Fruit fly (Drosophila melanogaster): Measurements from ENCODE around the gene aspr.
"Not testable (repeated sequence)": the region's sequence is repeated elsewhere in the genome, so short reads cannot be mapped to it uniquely, and the experiment has no call there.

aspr gene

DNA sequence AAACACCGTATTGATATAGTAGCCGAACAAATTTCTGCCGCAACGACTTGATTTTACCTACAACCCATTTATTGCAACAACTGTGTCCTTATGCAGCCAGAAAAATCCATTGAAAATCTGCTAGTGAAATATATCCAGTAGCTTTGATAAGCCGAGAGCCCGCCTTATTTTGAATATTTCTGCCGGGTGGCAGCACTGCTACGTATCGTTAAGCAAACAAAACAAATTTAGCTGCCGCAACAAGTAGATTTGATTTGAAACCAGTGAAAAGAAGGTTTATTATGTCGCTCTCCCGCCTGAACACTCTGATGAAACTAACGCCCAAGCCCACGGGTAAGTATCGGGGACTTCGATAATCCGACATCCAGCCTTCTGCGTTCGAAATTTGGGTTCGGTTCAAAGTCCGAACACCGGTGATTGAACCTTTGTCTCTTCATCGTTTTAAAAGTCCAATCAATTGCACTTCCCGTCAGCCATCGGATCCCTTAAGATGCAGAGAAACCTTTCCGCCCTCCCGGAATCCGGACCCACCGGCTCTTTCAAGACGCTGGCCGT lies 18.6 kb downstream of the aspr start, which contains the start of gene CG9577:
Gene CG9577, plus strand, starts transcription at position 190 of the 555 bp plus-strand sequence.
- peak; percentile 62 for TF ChIP-seq CG17801 (GFP tag; optimal IDR thresholded peaks at IDR 0.05; ENCODE audit: partially characterized antibody)

DNA sequence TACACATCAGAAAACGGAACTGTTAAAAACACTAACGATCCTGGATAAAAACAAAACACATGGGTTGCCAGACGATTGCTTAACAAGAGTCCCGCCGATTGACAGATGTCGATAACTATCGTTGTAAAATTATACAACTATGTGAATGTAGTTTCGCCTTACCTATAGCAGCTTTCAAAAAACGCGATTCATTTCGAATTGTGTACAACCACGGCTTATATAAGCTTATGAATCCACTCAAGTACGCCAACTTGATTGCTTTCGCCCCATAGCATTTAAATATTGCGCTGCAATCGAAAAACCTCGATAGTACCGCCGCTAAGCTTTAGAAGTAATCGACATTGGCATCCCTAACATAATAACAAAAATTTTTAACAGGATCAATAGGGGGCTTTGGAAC lies 22.0 kb downstream of the aspr start, which contains the start of the genes CG9581 and CG9578:
Gene CG9581, minus strand, starts transcription at position 84 of the 400 bp plus-strand sequence.
Gene CG9578, plus strand, starts transcription at position 325 of the 400 bp plus-strand sequence.
- peak; percentile 8 for TF ChIP-seq CG17801 (GFP tag; optimal IDR thresholded peaks at IDR 0.05; ENCODE audit: partially characterized antibody)

DNA sequence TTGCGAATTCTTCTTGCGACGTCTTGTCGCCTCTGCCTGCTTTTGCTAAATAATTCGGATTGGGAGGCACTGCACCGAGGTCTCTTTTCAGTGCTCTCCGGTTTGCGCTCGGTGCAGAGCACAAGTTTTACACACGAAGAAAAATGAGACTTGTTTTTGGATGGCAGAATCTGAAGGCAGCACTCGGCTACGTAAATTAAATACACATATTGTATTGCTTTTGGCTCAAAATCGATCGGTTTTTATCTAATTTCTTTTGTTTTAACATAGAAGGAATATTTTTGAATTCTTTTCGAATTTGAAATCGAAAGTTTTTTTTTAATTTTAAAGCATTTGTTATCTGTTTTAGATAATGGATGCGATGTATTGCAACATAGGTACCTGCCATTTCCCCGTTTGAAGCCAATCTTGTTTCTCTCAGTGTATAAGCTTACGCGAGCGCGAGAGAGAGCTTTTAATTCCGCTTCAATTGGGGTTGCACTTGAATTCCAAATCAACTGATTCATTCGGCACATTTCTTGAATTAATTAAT lies 25.6 kb downstream of the aspr start, which contains the start of gene AnxB10:
Gene AnxB10, minus strand, starts transcription at position 51 of the 532 bp plus-strand sequence.
- TF ChIP-seq CG17801 (GFP tag; optimal IDR thresholded peaks at IDR 0.05; ENCODE audit: partially characterized antibody): peak; percentile 95

DNA sequence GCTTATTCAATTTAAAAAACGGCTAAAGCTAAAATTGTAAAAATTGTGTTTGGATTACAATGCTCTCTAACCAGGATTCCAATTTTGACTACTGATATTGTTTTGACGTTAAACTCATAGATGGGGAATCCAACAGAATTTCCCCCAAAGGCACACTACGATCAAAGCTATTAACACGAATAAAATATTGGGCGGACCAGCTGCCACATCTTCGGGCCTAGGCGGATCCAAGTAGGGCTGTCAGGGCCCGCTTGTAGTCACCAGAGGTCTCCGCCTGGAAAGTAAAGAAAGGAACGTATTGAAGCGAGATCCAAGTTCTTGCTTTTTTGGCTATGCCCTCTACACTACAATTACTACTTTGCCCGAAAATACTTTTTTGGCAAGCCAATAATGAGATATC lies 30.6 kb downstream of the aspr start, which contains the start of gene Sdic1:
Gene Sdic1, minus strand, starts transcription at position 101 of the 400 bp plus-strand sequence.
- TF ChIP-seq CG17801 (GFP tag; optimal IDR thresholded peaks at IDR 0.05; ENCODE audit: partially characterized antibody): not testable (repeated sequence)

DNA sequence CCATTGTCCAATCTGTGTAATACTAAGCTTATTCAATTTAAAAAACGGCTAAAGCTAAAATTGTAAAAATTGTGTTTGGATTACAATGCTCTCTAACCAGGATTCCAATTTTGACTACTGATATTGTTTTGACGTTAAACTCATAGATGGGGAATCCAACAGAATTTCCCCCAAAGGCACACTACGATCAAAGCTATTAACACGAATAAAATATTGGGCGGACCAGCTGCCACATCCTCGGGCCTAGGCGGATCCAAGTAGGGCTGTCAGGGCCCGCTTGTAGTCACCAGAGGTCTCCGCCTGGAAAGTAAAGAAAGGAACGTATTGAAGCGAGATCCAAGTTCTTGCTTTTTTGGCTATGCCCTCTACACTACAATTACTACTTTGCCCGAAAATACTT lies 38.5 kb downstream of the aspr start, which contains the start of gene Sdic2:
Gene Sdic2, minus strand, starts transcription at position 101 of the 400 bp plus-strand sequence.
- TF ChIP-seq CG17801 (GFP tag; optimal IDR thresholded peaks at IDR 0.05; ENCODE audit: partially characterized antibody): not testable (repeated sequence)

dm6 chrX:20194127-20194526 lies 46.2 kb downstream of the aspr start, which contains the start of gene Sdic3:
TSS of gene Sdic3 (minus strand) at chrX:20194227.
- TF ChIP-seq CG17801 (GFP tag; optimal IDR thresholded peaks at IDR 0.05; ENCODE audit: partially characterized antibody): not testable (repeated sequence)

- TF ChIP-seq CG17801 (GFP tag; optimal IDR thresholded peaks at IDR 0.05; ENCODE audit: partially characterized antibody): not testable (repeated sequence)
Measured at dm6 chrX:20201833-20202232, 53.9 kb downstream of the aspr start, which contains the start of gene SdicA. TSS of gene SdicA (minus strand) at chrX:20201933.

Measured in ovary, adult (tissue).